Fruit fly (Drosophila melanogaster): ENCODE measurements around the gene GlcAT-I.

GlcAT-I gene

dm6 chrX:4177733-4178132 is 46.7 kb downstream of the GlcAT-I start:
- no peak for TF ChIP-seq jim (GFP tag; optimal IDR thresholded peaks at IDR 0.05)
- no peak for TF ChIP-seq brk (GFP tag; optimal IDR thresholded peaks at IDR 0.05)
- no peak for TF ChIP-seq woc (GFP tag; optimal IDR thresholded peaks at IDR 0.05)
- no peak for TF ChIP-seq CG9705 (GFP tag; optimal IDR thresholded peaks at IDR 0.05)
- TF ChIP-seq Mio (GFP tag; optimal IDR thresholded peaks at IDR 0.05): no peak
- TF ChIP-seq HLH106 (tag; optimal IDR thresholded peaks at IDR 0.05): no peak
- no peak for TF ChIP-seq dmrt93B (GFP tag; optimal IDR thresholded peaks at IDR 0.05)
- TF ChIP-seq OdsH (GFP tag; optimal IDR thresholded peaks at IDR 0.05): no peak
- TF ChIP-seq psq (GFP tag; optimal IDR thresholded peaks at IDR 0.05): no peak

DNA sequence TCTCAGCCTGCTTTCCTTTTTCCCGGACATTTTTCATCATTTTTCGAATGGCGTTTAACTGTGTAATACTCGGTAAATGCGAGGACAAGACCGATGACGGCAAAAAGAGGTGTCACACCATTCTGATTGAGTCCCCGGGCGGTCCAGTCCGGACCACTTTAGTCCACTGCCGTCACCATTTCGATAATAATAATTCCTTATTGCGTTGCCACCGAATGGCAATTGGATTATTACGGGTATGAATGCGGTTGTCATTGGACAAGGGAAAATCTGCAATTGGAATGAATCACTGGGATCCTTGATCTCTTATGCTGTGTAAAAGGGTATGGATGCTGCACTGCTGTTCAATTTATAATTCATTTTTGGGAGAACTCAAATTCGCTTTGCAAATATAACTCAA is 47.8 kb downstream of the GlcAT-I start:
- no peak for TF ChIP-seq CG9705 (GFP tag; optimal IDR thresholded peaks at IDR 0.05)
- TF ChIP-seq CrebA (GFP tag; optimal IDR thresholded peaks at IDR 0.05; ENCODE audit: borderline replicate concordance): no peak
- no peak for TF ChIP-seq Hr83 (GFP tag; optimal IDR thresholded peaks at IDR 0.05; ENCODE audit: poor library complexity, severe bottlenecking)
- TF ChIP-seq ey (GFP tag; optimal IDR thresholded peaks at IDR 0.05): no peak
- no peak for TF ChIP-seq Dif (GFP tag; optimal IDR thresholded peaks at IDR 0.05; ENCODE audit: partially characterized antibody)

Measured in whole organism, wandering third instar larva.